Fruit fly (Drosophila melanogaster) whole organism, embryonic: ENCODE results near the gene Sbds.

ENCODE experiments used
- Aef1 ChIP-seq: fragments of 200-800 bp; sonication (Bioruptor generic); IDR thresholded peaks from 3 replicates; pipeline ENCODE4 v1.3.6; 2022; ENCODE audit warnings: missing biosample characterization, missing genetic modification characterization
- CG1024 ChIP-seq: fragments of 200-800 bp; sonication (Bioruptor generic); IDR thresholded peaks from 2 replicates; pipeline ENCODE4 v1.3.6; 2022; ENCODE audit warnings: missing biosample characterization, missing genetic modification characterization
- CG10431 ChIP-seq: fragments of 200-800 bp; sonication (Bioruptor generic); optimal IDR thresholded peaks from 3 replicates; lab custom pipeline; 2018; ENCODE audit warnings: missing biosample characterization, mild to moderate bottlenecking, missing genetic modification characterization
- CG10654 ChIP-seq: fragments of 200-800 bp; sonication (Bioruptor generic); optimal IDR thresholded peaks from 2 replicates; lab custom pipeline; 2016; ENCODE audit warnings: missing biosample characterization, missing genetic modification characterization
- CG12219 ChIP-seq: fragments of 200-800 bp; sonication (Bioruptor generic); optimal IDR thresholded peaks from 3 replicates; lab custom pipeline; 2018; ENCODE audit warnings: missing biosample characterization, mild to moderate bottlenecking, missing genetic modification characterization
- CG13424 ChIP-seq: fragments of 200-800 bp; sonication (Bioruptor generic); optimal IDR thresholded peaks from 2 replicates; lab custom pipeline; 2019; ENCODE audit warnings: missing biosample characterization, mild to moderate bottlenecking, missing genetic modification characterization, moderate library complexity
- CG14014 ChIP-seq: fragments of 200-800 bp; sonication (Bioruptor generic); IDR thresholded peaks from 2 replicates; pipeline ENCODE4 v1.3.6; 2022; ENCODE audit warnings: missing biosample characterization, missing genetic modification characterization
- CG16779 ChIP-seq: fragments of 200-800 bp; sonication (Bioruptor generic); IDR thresholded peaks from 2 replicates; pipeline ENCODE4 v1.3.6; 2022; ENCODE audit warnings: missing biosample characterization, missing genetic modification characterization
- CG17328 ChIP-seq: fragments of 200-800 bp; sonication (Bioruptor generic); IDR thresholded peaks from 2 replicates; pipeline ENCODE4 v1.3.6; 2022; ENCODE audit warnings: missing biosample characterization, missing genetic modification characterization
- CG1832 ChIP-seq: fragments of 200-800 bp; sonication (Bioruptor generic); optimal IDR thresholded peaks from 2 replicates; lab custom pipeline; 2017; ENCODE audit warnings: missing biosample characterization, mild to moderate bottlenecking, missing genetic modification characterization, inconsistent platforms
- CG18476 ChIP-seq: fragments of 200-800 bp; sonication (Bioruptor generic); optimal IDR thresholded peaks from 2 replicates; lab custom pipeline; 2016; ENCODE audit warnings: missing biosample characterization, mild to moderate bottlenecking, missing genetic modification characterization
- CG30020 ChIP-seq: fragments of 200-800 bp; optimal IDR thresholded peaks from 2 replicates; lab custom pipeline; 2019; ENCODE audit warnings: missing biosample characterization, mild to moderate bottlenecking, missing genetic modification characterization, moderate library complexity
- CG31224 ChIP-seq: fragments of 200-800 bp; sonication (Bioruptor generic); IDR thresholded peaks from 2 replicates; pipeline ENCODE4 v1.3.6; 2022; ENCODE audit warnings: missing biosample characterization, missing genetic modification characterization
- CG31365 ChIP-seq: fragments of 200-800 bp; sonication (Bioruptor generic); optimal IDR thresholded peaks from 2 replicates; lab custom pipeline; 2018; ENCODE audit warnings: missing biosample characterization, mild to moderate bottlenecking, missing genetic modification characterization
- CG31388 ChIP-seq: fragments of 200-800 bp; sonication (Bioruptor generic); optimal IDR thresholded peaks from 2 replicates; lab custom pipeline; 2016; ENCODE audit warnings: missing biosample characterization, missing genetic modification characterization
- CG32772 ChIP-seq: fragments of 200-800 bp; sonication (Bioruptor generic); IDR thresholded peaks from 2 replicates; pipeline ENCODE4 v1.3.6; 2022; ENCODE audit warnings: missing biosample characterization, missing genetic modification characterization
- CG34376 ChIP-seq: fragments of 200-800 bp; sonication (Bioruptor generic); optimal IDR thresholded peaks from 2 replicates; lab custom pipeline; 2018; ENCODE audit warnings: missing biosample characterization, mild to moderate bottlenecking, missing genetic modification characterization
- CG43689 ChIP-seq: fragments of 200-800 bp; sonication (Bioruptor generic); IDR thresholded peaks from 2 replicates; pipeline ENCODE4 v1.3.6; 2022; ENCODE audit warnings: missing biosample characterization, missing genetic modification characterization
- CG6654 ChIP-seq: fragments of 200-800 bp; sonication (Bioruptor generic); optimal IDR thresholded peaks from 2 replicates; lab custom pipeline; 2017; ENCODE audit warnings: missing biosample characterization, mild to moderate bottlenecking, missing genetic modification characterization
- CG6683 ChIP-seq: fragments of 200-800 bp; sonication (Bioruptor generic); optimal IDR thresholded peaks from 2 replicates; lab custom pipeline; 2017; ENCODE audit warnings: missing biosample characterization, mild to moderate bottlenecking, missing genetic modification characterization, missing genetic modification reagents
- CG8765 ChIP-seq: fragments of 200-800 bp; sonication (Bioruptor generic); IDR thresholded peaks from 2 replicates; pipeline ENCODE4 v1.3.6; 2022; ENCODE audit warnings: missing biosample characterization, missing genetic modification characterization
- CkIIα-i1 ChIP-seq: fragments of 200-800 bp; sonication (Bioruptor generic); IDR thresholded peaks from 2 replicates; pipeline ENCODE4 v1.3.6; 2022; ENCODE audit warnings: missing biosample characterization, missing genetic modification characterization
- Hr3 ChIP-seq: fragments of 200-800 bp; sonication (Bioruptor generic); optimal IDR thresholded peaks from 3 replicates; lab custom pipeline; 2016; ENCODE audit warnings: missing biosample characterization, missing genetic modification characterization
- Lhr ChIP-seq: fragments of 200-800 bp; sonication (Bioruptor generic); optimal IDR thresholded peaks from 3 replicates; lab custom pipeline; 2017; ENCODE audit warnings: mild to moderate bottlenecking, missing biosample characterization, missing genetic modification reagents, missing genetic modification characterization
- Mes4 ChIP-seq: fragments of 200-800 bp; sonication (Bioruptor generic); optimal IDR thresholded peaks from 2 replicates; lab custom pipeline; 2016; ENCODE audit warnings: missing biosample characterization, missing genetic modification characterization
- Nf-YA ChIP-seq: fragments of 200-800 bp; sonication (Bioruptor generic); IDR thresholded peaks from 2 replicates; pipeline ENCODE4 v1.3.6; 2022; ENCODE audit warnings: missing biosample characterization, missing genetic modification characterization
- PHDP ChIP-seq: fragments of 200-800 bp; sonication (Bioruptor generic); optimal IDR thresholded peaks from 3 replicates; lab custom pipeline; 2018; ENCODE audit warnings: missing biosample characterization, mild to moderate bottlenecking, missing genetic modification characterization, moderate library complexity
- Scr ChIP-seq: fragments of 200-800 bp; sonication (Bioruptor generic); IDR thresholded peaks from 2 replicates; pipeline ENCODE4 v1.3.6; 2022; ENCODE audit warnings: missing biosample characterization, missing genetic modification characterization; ENCODE audit not compliant: partially characterized antibody
- Side ChIP-seq: fragments of 200-800 bp; sonication (Bioruptor generic); optimal IDR thresholded peaks from 2 replicates; lab custom pipeline; 2016; ENCODE audit warnings: missing biosample characterization, missing genetic modification characterization
- Vsx1 ChIP-seq: fragments of 200-800 bp; sonication (Bioruptor generic); optimal IDR thresholded peaks from 2 replicates; lab custom pipeline; 2017; ENCODE audit warnings: missing biosample characterization, mild to moderate bottlenecking, missing genetic modification characterization, missing genetic modification reagents
- abd-A ChIP-seq: fragments of 200-800 bp; sonication (Bioruptor generic); optimal IDR thresholded peaks from 3 replicates; lab custom pipeline; 2019; ENCODE audit warnings: missing biosample characterization, mild to moderate bottlenecking, missing genetic modification characterization, moderate library complexity
- bab2 ChIP-seq: fragments of 200-800 bp; sonication (Bioruptor generic); optimal IDR thresholded peaks from 2 replicates; lab custom pipeline; 2016; ENCODE audit warnings: missing biosample characterization, missing genetic modification characterization
- bsh ChIP-seq, 2 experiments: fragments of 200-800 bp; sonication (Bioruptor generic); optimal IDR thresholded peaks; 2 replicates each; lab custom pipeline; 2017 to 2018; ENCODE audit warnings: mild to moderate bottlenecking in 2 of 2, missing biosample characterization in 2 of 2, missing genetic modification characterization in 2 of 2, moderate library complexity in 1 of 2
- dan ChIP-seq: fragments of 200-800 bp; sonication (Bioruptor generic); IDR thresholded peaks from 2 replicates; pipeline ENCODE4 v1.3.6; 2022; ENCODE audit warnings: missing biosample characterization, missing genetic modification characterization
- emc ChIP-seq: fragments of 200-800 bp; sonication (Bioruptor generic); optimal IDR thresholded peaks from 2 replicates; lab custom pipeline; 2016; ENCODE audit warnings: missing biosample characterization, missing genetic modification characterization
- fd102C ChIP-seq: fragments of 200-800 bp; sonication (Bioruptor generic); optimal IDR thresholded peaks from 2 replicates; lab custom pipeline; 2018; ENCODE audit warnings: missing biosample characterization, mild to moderate bottlenecking, missing genetic modification characterization, moderate library complexity
- fd3F ChIP-seq: fragments of 200-800 bp; sonication (Bioruptor generic); optimal IDR thresholded peaks from 2 replicates; lab custom pipeline; 2018; ENCODE audit warnings: missing biosample characterization, mild to moderate bottlenecking, missing genetic modification characterization, moderate library complexity
- gt ChIP-seq: fragments of 200-800 bp; sonication (Bioruptor generic); IDR thresholded peaks from 2 replicates; pipeline ENCODE4 v1.3.6; 2022; ENCODE audit warnings: missing biosample characterization, missing genetic modification characterization
- h ChIP-seq: fragments of >200 bp; optimal IDR thresholded peaks from 2 replicates; lab custom pipeline; 2017
- her ChIP-seq: fragments of 200-800 bp; sonication (Bioruptor generic); optimal IDR thresholded peaks from 2 replicates; lab custom pipeline; 2016; ENCODE audit warnings: missing biosample characterization, missing genetic modification characterization
- jigr1 ChIP-seq: fragments of 200-800 bp; sonication (Bioruptor generic); IDR thresholded peaks from 3 replicates; pipeline ENCODE4 v1.3.6; 2022; ENCODE audit warnings: missing biosample characterization, missing genetic modification characterization
- lmd ChIP-seq: fragments of 200-800 bp; sonication (Bioruptor generic); IDR thresholded peaks from 2 replicates; pipeline ENCODE4 v1.3.6; 2022; ENCODE audit warnings: missing biosample characterization, missing genetic modification characterization
- lov ChIP-seq, 2 experiments: fragments of 200-800 bp in 1 of 2; fragments of >200 bp in 1 of 2; sonication (Bioruptor generic) in 1 of 2; IDR thresholded peaks in 1 of 2; optimal IDR thresholded peaks in 1 of 2; 2 replicates in 1 of 2; 3 replicates in 1 of 2; pipeline versions ENCODE4 v1.3.6 to Lab custom; 2017 to 2022; ENCODE audit warnings: missing biosample characterization in 1 of 2, missing genetic modification characterization in 1 of 2
- pita ChIP-seq: fragments of 200-800 bp; sonication (Bioruptor generic); optimal IDR thresholded peaks from 2 replicates; lab custom pipeline; 2017; ENCODE audit warnings: missing biosample characterization, mild to moderate bottlenecking, missing genetic modification characterization
- pzg ChIP-seq: fragments of 200-800 bp; sonication (Bioruptor generic); optimal IDR thresholded peaks from 3 replicates; lab custom pipeline; 2018; ENCODE audit warnings: missing biosample characterization, mild to moderate bottlenecking, missing genetic modification characterization, moderate library complexity
- schlank ChIP-seq: fragments of 200-800 bp; sonication (Bioruptor generic); optimal IDR thresholded peaks from 2 replicates; lab custom pipeline; 2018; ENCODE audit warnings: missing biosample characterization, mild to moderate bottlenecking, missing genetic modification characterization
- slou ChIP-seq: fragments of 200-800 bp; sonication (Bioruptor generic); optimal IDR thresholded peaks from 3 replicates; lab custom pipeline; 2016; ENCODE audit warnings: missing biosample characterization, missing genetic modification characterization
- sr ChIP-seq: fragments of 200-800 bp; sonication (Bioruptor generic); IDR thresholded peaks from 3 replicates; pipeline ENCODE4 v1.3.6; 2022; ENCODE audit warnings: missing biosample characterization, missing genetic modification characterization
- trh ChIP-seq: fragments of 200-800 bp; sonication (Bioruptor generic); optimal IDR thresholded peaks from 2 replicates; lab custom pipeline; 2016; ENCODE audit warnings: missing biosample characterization, missing genetic modification characterization
- ttk ChIP-seq: fragments of 200-800 bp; sonication (Bioruptor generic); IDR thresholded peaks from 2 replicates; pipeline ENCODE4 v2.1.2; 2022; ENCODE audit warnings: missing biosample characterization, missing genetic modification characterization
- zfh1 ChIP-seq: fragments of 200-800 bp; sonication (Bioruptor generic); IDR thresholded peaks from 3 replicates; pipeline ENCODE4 v1.3.6; 2022; ENCODE audit warnings: missing biosample characterization, missing genetic modification characterization

The Sbds gene

DNA sequence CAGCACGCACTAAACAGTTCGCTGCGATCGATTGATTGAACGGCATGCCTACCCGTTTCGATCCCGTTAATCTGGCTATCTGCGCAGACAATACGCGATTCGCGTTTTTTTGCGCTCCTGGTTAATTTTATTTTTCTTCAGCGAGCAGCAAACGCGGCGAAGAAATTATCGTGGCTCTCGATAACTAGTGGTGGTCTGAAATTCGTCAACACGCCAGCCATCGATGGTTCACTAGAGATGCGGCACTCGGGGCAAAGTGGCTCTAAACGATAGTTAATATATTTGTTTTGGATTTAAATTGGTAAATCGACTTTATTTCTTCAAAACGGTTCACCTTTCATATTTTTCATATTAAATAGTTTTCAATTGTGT lies 9.8 kb upstream of the Sbds start, which contains the start of gene dikar:
TSS of gene dikar (minus strand) at position 191 of the 372 bp plus-strand sequence.
- TF ChIP-seq ttk (GFP tag; lab: Robert Waterston, UW) (peak; percentile 48; the same call in 1 of the 2 replicates), schlank (tag; lab: Kevin White, UChicago) (no peak), gt (GFP tag; lab: Robert Waterston, UW) (no peak), CG14014 (peak; percentile 79), Aef1 (GFP tag; lab: Robert Waterston, UW) (peak; percentile 69), Mes4 (GFP tag; lab: Kevin White, UChicago) (no peak), CG16779 (GFP tag; lab: Robert Waterston, UW) (no peak), CG18476 (GFP tag; lab: Kevin White, UChicago) (no peak), Hr3 (GFP tag; lab: Kevin White, UChicago) (peak; percentile 67), Nf-YA (GFP tag; lab: Robert Waterston, UW) (0 out of 2 replicates have a peak, but pooled peaks have one; percentile 13), Vsx1 (GFP tag; lab: Kevin White, UChicago) (no peak), CG10431 (GFP tag; lab: Kevin White, UChicago) (peak; percentile 73), CG8765 (peak; percentile 55; the same call in 1 of the 2 replicates), CG1024 (GFP tag; lab: Robert Waterston, UW) (peak; percentile 59; the same call in 1 of the 2 replicates), her (GFP tag; lab: Kevin White, UChicago) (no peak), CG31224 (GFP tag; lab: Robert Waterston, UW) (peak; percentile 42; the same call in 1 of the 2 replicates), pzg (GFP tag; lab: Kevin White, UChicago) (peak; percentile 40), bab2 (GFP tag; lab: Kevin White, UChicago) (peak; percentile 4), CG13424 (peak; percentile 62), CG43689 (GFP tag; lab: Robert Waterston, UW) (no peak), emc (no peak), PHDP (tag; lab: Kevin White, UChicago) (no peak), lov (optimal IDR thresholded peaks at IDR 0.05; lab: Kevin White, UChicago) (no peak), lov (GFP tag; IDR thresholded peaks at IDR 0.05; lab: Robert Waterston, UW) (no peak), CG17328 (GFP tag; lab: Robert Waterston, UW) (0 out of 2 replicates have a peak, but pooled peaks have one; percentile 17), Lhr (GFP tag; lab: Kevin White, UChicago) (no peak), fd102C (GFP tag; lab: Kevin White, UChicago) (no peak), zfh1 (peak; percentile 77), slou (GFP tag; lab: Kevin White, UChicago) (peak; percentile 7), CG31365 (no peak), sr (GFP tag; lab: Robert Waterston, UW) (no peak), lmd (peak; percentile 65), jigr1 (0 out of 3 replicates have a peak, but pooled peaks have one; percentile 40), CG1832 (GFP tag; lab: Kevin White, UChicago) (no peak), fd3F (GFP tag; lab: Kevin White, UChicago) (peak; percentile 23), Side (no peak), CG6654 (GFP tag; lab: Kevin White, UChicago) (no peak), CG34376 (GFP tag; lab: Kevin White, UChicago) (peak; percentile 10), Scr (GFP tag; lab: Robert Waterston, UW) (peak; percentile 86), CG10654 (GFP tag; lab: Kevin White, UChicago) (no peak), pita (GFP tag; lab: Kevin White, UChicago) (no peak), h (lab: Kevin White, UChicago) (no peak), trh (GFP tag; lab: Kevin White, UChicago) (no peak), dan (GFP tag; lab: Robert Waterston, UW) (no peak), CG6683 (GFP tag; lab: Kevin White, UChicago) (no peak), bsh (GFP tag; optimal IDR thresholded peaks at IDR 0.05; lab: Kevin White, UChicago) (peak in 1 of 2 experiments; percentile 7), abd-A (tag; lab: Kevin White, UChicago) (no peak), CG31388 (GFP tag; lab: Kevin White, UChicago) (no peak), CG12219 (GFP tag; lab: Kevin White, UChicago) (no peak), CG32772 (GFP tag; lab: Robert Waterston, UW) (peak; percentile 47), CkIIα-i1 (GFP tag; lab: Robert Waterston, UW) (no peak), CG30020 (tag; lab: Kevin White, UChicago) (peak; percentile 38)
